Worm (Caenorhabditis elegans) whole organism, young adult: ENCODE results near the gene mes-6.

Experiments
- B0035.1 ChIP-seq: sonication (generic microtip); optimal IDR thresholded peaks from 2 replicates; lab custom pipeline; 2016; ENCODE audit warnings: missing genetic modification characterization, mild to moderate bottlenecking, missing compliant biosample characterization, missing genotype, missing genetic modification reagents
- F10E7.11 ChIP-seq: sonication (generic microtip); optimal IDR thresholded peaks from 2 replicates; lab custom pipeline; 2017; ENCODE audit warnings: mild to moderate bottlenecking, missing genetic modification characterization, moderate library complexity, missing compliant biosample characterization
- F55B11.4 ChIP-seq: sonication (generic microtip); optimal IDR thresholded peaks from 2 replicates; lab custom pipeline; 2016; ENCODE audit warnings: missing compliant biosample characterization, missing genetic modification characterization, borderline replicate concordance; ENCODE audit not compliant: insufficient read depth
- F57A8.1 ChIP-seq: fragments of 200-800 bp; sonication (Bioruptor generic); optimal IDR thresholded peaks from 2 replicates; lab custom pipeline; 2018; ENCODE audit warnings: mild to moderate bottlenecking, missing genetic modification characterization, moderate library complexity, missing compliant biosample characterization
- F57C9.4 ChIP-seq: sonication (generic microtip); optimal IDR thresholded peaks from 2 replicates; lab custom pipeline; 2017; ENCODE audit warnings: mild to moderate bottlenecking, missing genetic modification characterization, missing compliant biosample characterization
- T07F8.4 ChIP-seq: sonication (generic microtip); optimal IDR thresholded peaks from 2 replicates; lab custom pipeline; 2016; ENCODE audit warnings: mild to moderate bottlenecking, missing genetic modification characterization, moderate library complexity, missing compliant biosample characterization
- Y53G8AR.9 ChIP-seq: fragments of 200-800 bp; sonication (Bioruptor generic); conservative IDR thresholded peaks from 2 replicates; pipeline ENCODE4 v1.3.6; 2022; ENCODE audit warnings: missing genetic modification reagents, missing genetic modification characterization, missing compliant biosample characterization
- Y79H2A.3 ChIP-seq: fragments of 200-800 bp; sonication (Bioruptor generic); conservative IDR thresholded peaks from 2 replicates; pipeline ENCODE4 v1.3.6; 2022; ENCODE audit warnings: missing genetic modification reagents, missing genetic modification characterization, missing compliant biosample characterization
- Y95B8A.8 ChIP-seq: fragments of 200-800 bp; sonication (Bioruptor generic); IDR thresholded peaks from 2 replicates; pipeline ENCODE4 v1.3.6; 2022; ENCODE audit warnings: missing genetic modification reagents, missing genetic modification characterization, missing compliant biosample characterization
- ZK185.1 ChIP-seq: sonication (generic microtip); optimal IDR thresholded peaks from 2 replicates; lab custom pipeline; 2016; ENCODE audit warnings: mild to moderate bottlenecking, missing genetic modification characterization, missing compliant biosample characterization; ENCODE audit not compliant: poor library complexity, severe bottlenecking
- aptf-2 ChIP-seq: fragments of 200-800 bp; sonication (Bioruptor generic); conservative IDR thresholded peaks from 2 replicates; pipeline ENCODE4 v1.3.6; 2022; ENCODE audit warnings: missing genetic modification reagents, missing genetic modification characterization, missing compliant biosample characterization
- aptf-3 ChIP-seq: fragments of 200-800 bp; sonication (Bioruptor generic); IDR thresholded peaks from 2 replicates; pipeline ENCODE4 v1.3.6; 2022; ENCODE audit warnings: missing genetic modification characterization, missing compliant biosample characterization
- atf-7 ChIP-seq: sonication (generic microtip); optimal IDR thresholded peaks from 2 replicates; lab custom pipeline; 2017; ENCODE audit warnings: mild to moderate bottlenecking, missing genetic modification characterization, missing compliant biosample characterization
- athp-1 ChIP-seq: sonication (generic microtip); optimal IDR thresholded peaks from 2 replicates; lab custom pipeline; 2017; ENCODE audit warnings: mild to moderate bottlenecking, missing genetic modification characterization, missing compliant biosample characterization
- bed-1 ChIP-seq: fragments of 200-800 bp; sonication (Bioruptor generic); IDR thresholded peaks from 2 replicates; pipeline ENCODE4 v1.3.6; 2022; ENCODE audit warnings: missing genetic modification reagents, missing genetic modification characterization, missing compliant biosample characterization
- bed-2 ChIP-seq: fragments of 200-800 bp; sonication (Bioruptor generic); IDR thresholded peaks from 2 replicates; pipeline ENCODE4 v1.3.6; 2022; ENCODE audit warnings: missing genetic modification reagents, missing genetic modification characterization, missing compliant biosample characterization
- ccch-3 ChIP-seq: fragments of 200-800 bp; sonication (Bioruptor generic); optimal IDR thresholded peaks from 2 replicates; lab custom pipeline; 2018; ENCODE audit warnings: mild to moderate bottlenecking, missing genetic modification characterization, missing compliant biosample characterization
- cebp-1 ChIP-seq, 2 experiments: fragments of 200-800 bp in 1 of 2; sonication (Bioruptor generic) in 1 of 2; sonication (generic microtip) in 1 of 2; IDR thresholded peaks in 1 of 2; optimal IDR thresholded peaks in 1 of 2; 2 replicates each; pipeline versions ENCODE4 v1.3.6 to Lab custom; 2017 to 2022; ENCODE audit warnings: missing compliant biosample characterization in 2 of 2, missing genetic modification characterization in 2 of 2, mild to moderate bottlenecking in 1 of 2, missing genetic modification reagents in 1 of 2, moderate library complexity in 1 of 2
- ceh-100 ChIP-seq: fragments of 200-800 bp; sonication (Bioruptor generic); IDR thresholded peaks from 2 replicates; pipeline ENCODE4 v1.3.6; 2022; ENCODE audit warnings: missing genetic modification reagents, missing genetic modification characterization, missing compliant biosample characterization
- ceh-27 ChIP-seq: fragments of 200-800 bp; sonication (Bioruptor generic); optimal IDR thresholded peaks from 2 replicates; lab custom pipeline; 2018; ENCODE audit warnings: mild to moderate bottlenecking, missing genetic modification characterization, moderate library complexity, missing compliant biosample characterization
- dpl-1 ChIP-seq: fragments of 150-350 bp; optimal IDR thresholded peaks from 2 replicates; lab custom pipeline; 2014; ENCODE audit warnings: missing biosample characterization, missing genetic modification reagents, missing genetic modification characterization
- efl-1 ChIP-seq: fragments of 150-350 bp; optimal IDR thresholded peaks from 2 replicates; lab custom pipeline; 2014; ENCODE audit warnings: missing biosample characterization, missing genetic modification reagents, missing genetic modification characterization
- egl-18 ChIP-seq: fragments of 200-800 bp; sonication (Bioruptor generic); IDR thresholded peaks from 2 replicates; pipeline ENCODE4 v1.3.6; 2022; ENCODE audit warnings: missing genetic modification reagents, missing genetic modification characterization, missing compliant biosample characterization
- hsf-1 ChIP-seq: fragments of 200-800 bp; sonication (Bioruptor generic); IDR thresholded peaks from 2 replicates; pipeline ENCODE4 v1.3.6; 2022; ENCODE audit warnings: missing genetic modification reagents, missing genetic modification characterization, missing compliant biosample characterization
- lag-1 ChIP-seq: fragments of 200-800 bp; sonication (Bioruptor generic); IDR thresholded peaks from 2 replicates; pipeline ENCODE4 v1.3.6; 2022; ENCODE audit warnings: missing genetic modification reagents, missing genetic modification characterization, missing compliant biosample characterization
- let-607 ChIP-seq, 2 experiments: fragments of 200-800 bp in 1 of 2; sonication (Bioruptor generic) in 1 of 2; sonication (generic microtip) in 1 of 2; optimal IDR thresholded peaks; 2 replicates each; lab custom pipeline; 2016 to 2018; ENCODE audit warnings: mild to moderate bottlenecking in 2 of 2, missing compliant biosample characterization in 2 of 2, missing genetic modification characterization in 2 of 2, moderate library complexity in 2 of 2, missing genotype in 1 of 2
- lin-26 ChIP-seq: fragments of 200-800 bp; sonication (Bioruptor generic); IDR thresholded peaks from 2 replicates; pipeline ENCODE4 v1.3.6; 2022; ENCODE audit warnings: missing genetic modification reagents, missing genetic modification characterization, missing compliant biosample characterization
- lin-54 ChIP-seq: fragments of 200-800 bp; sonication (Bioruptor generic); optimal IDR thresholded peaks from 2 replicates; lab custom pipeline; 2018; ENCODE audit warnings: mild to moderate bottlenecking, missing genetic modification characterization, missing compliant biosample characterization
- mcd-1 ChIP-seq: fragments of 200-800 bp; sonication (Bioruptor generic); IDR thresholded peaks from 2 replicates; pipeline ENCODE4 v1.3.6; 2022; ENCODE audit warnings: missing genetic modification reagents, missing genetic modification characterization, missing compliant biosample characterization
- mes-4 ChIP-seq: sonication (generic microtip); optimal IDR thresholded peaks from 2 replicates; lab custom pipeline; 2016; ENCODE audit warnings: missing genotype, missing genetic modification characterization, missing compliant biosample characterization
- nfya-1 ChIP-seq: sonication (generic microtip); optimal IDR thresholded peaks from 2 replicates; lab custom pipeline; 2017; ENCODE audit warnings: antibody characterized with exemption, missing compliant biosample characterization, missing genetic modification characterization, borderline replicate concordance; ENCODE audit not compliant: insufficient read depth
- nfyb-1 ChIP-seq: fragments of 200-800 bp; sonication (Bioruptor generic); IDR thresholded peaks from 2 replicates; pipeline ENCODE4 v1.3.6; 2022; ENCODE audit warnings: missing genetic modification reagents, missing genetic modification characterization, missing compliant biosample characterization
- nhr-179 ChIP-seq: sonication (generic microtip); optimal IDR thresholded peaks from 2 replicates; lab custom pipeline; 2016; ENCODE audit warnings: mild to moderate bottlenecking, missing genetic modification characterization, missing compliant biosample characterization
- pbrm-1 ChIP-seq: fragments of 200-800 bp; sonication (Bioruptor generic); IDR thresholded peaks from 2 replicates; pipeline ENCODE4 v1.3.6; 2022; ENCODE audit warnings: missing genetic modification reagents, missing genetic modification characterization, missing compliant biosample characterization
- pha-4 ChIP-seq: fragments of 150-350 bp; sonication (generic microtip); optimal IDR thresholded peaks from 2 replicates; lab custom pipeline; 2014; ENCODE audit warnings: missing biosample characterization, missing genetic modification reagents, missing genetic modification characterization
- sea-2 ChIP-seq: fragments of 200-800 bp; sonication (Bioruptor generic); IDR thresholded peaks from 2 replicates; pipeline ENCODE4 v1.3.6; 2022; ENCODE audit warnings: missing genetic modification characterization, missing compliant biosample characterization
- snpc-3.4 ChIP-seq: sonication (generic microtip); optimal IDR thresholded peaks from 2 replicates; lab custom pipeline; 2017; ENCODE audit warnings: missing genetic modification characterization, mild to moderate bottlenecking, missing compliant biosample characterization, antibody characterized with exemption, moderate library complexity, missing genotype, missing genetic modification reagents
- snpc-4 ChIP-seq, 5 experiments: fragments of 150-350 bp in 1 of 5; sonication (generic microtip) in 4 of 5; optimal IDR thresholded peaks; 2 replicates each; lab custom pipeline; 2014 to 2018; ENCODE audit warnings: missing genetic modification characterization in 5 of 5, missing biosample characterization in 3 of 5, antibody characterized with exemption in 2 of 5, mild to moderate bottlenecking in 2 of 5, missing compliant biosample characterization in 2 of 5, missing genotype in 2 of 5, moderate library complexity in 2 of 5, missing genetic modification reagents in 1 of 5
- unc-130 ChIP-seq: sonication (generic microtip); optimal IDR thresholded peaks from 2 replicates; lab custom pipeline; 2016; ENCODE audit warnings: missing genetic modification reagents, missing genetic modification characterization, missing compliant biosample characterization
- unc-62 ChIP-seq: fragments of 150-350 bp; optimal IDR thresholded peaks from 2 replicates; lab custom pipeline; 2014; ENCODE audit warnings: missing biosample characterization, missing genetic modification reagents, missing genetic modification characterization
- xnd-1 ChIP-seq: sonication (generic microtip); optimal IDR thresholded peaks from 2 replicates; lab custom pipeline; 2016; ENCODE audit warnings: missing genotype, missing genetic modification reagents, missing genetic modification characterization, missing compliant biosample characterization
- ztf-18 ChIP-seq: sonication (generic microtip); optimal IDR thresholded peaks from 2 replicates; lab custom pipeline; 2016; ENCODE audit warnings: missing genotype, mild to moderate bottlenecking, missing genetic modification characterization, missing compliant biosample characterization
- ztf-25 ChIP-seq: fragments of 200-800 bp; sonication (Bioruptor generic); IDR thresholded peaks from 2 replicates; pipeline ENCODE4 v1.3.6; 2022; ENCODE audit warnings: missing genetic modification reagents, missing genetic modification characterization, missing compliant biosample characterization
- ztf-28 ChIP-seq: fragments of 200-800 bp; sonication (Bioruptor generic); IDR thresholded peaks from 2 replicates; pipeline ENCODE4 v1.3.6; 2022; ENCODE audit warnings: missing genetic modification reagents, missing genetic modification characterization, missing compliant biosample characterization

mes-6 gene

DNA sequence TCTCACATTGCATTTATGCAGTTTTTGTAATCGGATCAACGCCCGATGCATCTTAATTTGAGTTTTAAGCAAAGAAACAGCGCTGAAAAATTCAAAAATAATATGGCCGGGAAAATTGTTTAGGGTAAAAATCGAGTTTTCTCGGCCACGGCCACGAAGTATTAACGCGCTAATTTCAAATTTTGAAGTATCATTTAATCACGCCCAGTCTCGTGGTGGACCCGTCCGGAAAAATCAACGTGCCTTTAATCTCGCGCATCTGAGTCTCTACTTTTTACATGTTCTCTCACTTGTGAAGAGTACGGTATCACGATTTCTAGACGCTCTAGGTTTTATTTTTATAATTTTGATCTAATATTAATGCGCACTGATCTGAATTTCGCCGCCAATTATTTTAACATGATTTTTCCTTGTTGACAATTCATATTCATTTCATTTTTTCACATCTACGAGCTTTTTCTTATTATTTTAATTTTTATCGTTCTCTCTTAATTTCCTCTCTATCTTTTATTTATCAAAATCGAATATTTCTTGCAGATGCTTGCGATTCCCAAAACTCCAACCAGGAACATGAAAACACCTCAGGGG lies 12.2 kb upstream of the mes-6 start, which contains the start of the genes acdh-13 and mesp-1 (continued):
- TF ChIP-seq pbrm-1 (GFP tag; lab: Robert Waterston, UW) (peak; percentile 69; the same call in 1 of the 2 replicates), nfya-1 (no peak), athp-1 (peak; percentile 57), Y95B8A.8 (GFP tag; lab: Robert Waterston, UW) (peak; percentile 72; the same call in 1 of the 2 replicates), nfyb-1 (GFP tag; lab: Robert Waterston, UW) (peak; percentile 56; the same call in 1 of the 2 replicates), ztf-25 (GFP tag; lab: Robert Waterston, UW) (0 out of 2 replicates have a peak, but pooled peaks have one; percentile 44), lin-54 (GFP tag; lab: Kevin White, UChicago) (peak; percentile 95), atf-7 (tag; lab: Kevin White, UChicago) (no peak), snpc-3.4 (tag; lab: Kevin White, UChicago) (peak; percentile 81), mcd-1 (GFP tag; lab: Robert Waterston, UW) (peak; percentile 58), T07F8.4 (tag; lab: Kevin White, UChicago) (no peak), aptf-3 (GFP tag; lab: Robert Waterston, UW) (no peak), ztf-28 (peak; percentile 84), aptf-2 (GFP tag; lab: Robert Waterston, UW) (peak; percentile 45; the same call in 1 of the 2 replicates)

- TF ChIP-seq nhr-179 (tag; lab: Kevin White, UChicago) (no peak), bed-1 (GFP tag; lab: Robert Waterston, UW) (no peak), unc-130 (no peak), lin-54 (GFP tag; lab: Kevin White, UChicago) (peak; percentile 17), bed-2 (no peak), dpl-1 (GFP tag; lab: Kevin White, UChicago) (no peak), aptf-2 (GFP tag; lab: Robert Waterston, UW) (no peak), pbrm-1 (GFP tag; lab: Robert Waterston, UW) (peak; percentile 64; the same call in 1 of the 2 replicates), egl-18 (GFP tag; lab: Robert Waterston, UW) (no peak), let-607 (tag; optimal IDR thresholded peaks at IDR 0.05; lab: Kevin White, UChicago) (no peak), ccch-3 (GFP tag; lab: Kevin White, UChicago) (no peak), Y79H2A.3 (GFP tag; lab: Robert Waterston, UW) (peak; percentile 78; the same call in 1 of the 2 replicates), xnd-1 (no peak), F10E7.11 (tag; lab: Kevin White, UChicago) (no peak), F57C9.4 (tag; lab: Kevin White, UChicago) (no peak), F57A8.1 (GFP tag; lab: Kevin White, UChicago) (no peak), lag-1 (no peak), cebp-1 (GFP tag; IDR thresholded peaks at IDR 0.05; lab: Robert Waterston, UW) (no peak), cebp-1 (tag; optimal IDR thresholded peaks at IDR 0.05; lab: Kevin White, UChicago) (peak; percentile 13), ZK185.1 (tag; lab: Kevin White, UChicago) (no peak), B0035.1 (tag; lab: Kevin White, UChicago) (no peak), pha-4 (tag; lab: Kevin White, UChicago) (no peak), ceh-27 (GFP tag; lab: Kevin White, UChicago) (no peak), mes-4 (tag; lab: Kevin White, UChicago) (no peak), F55B11.4 (no peak), sea-2 (GFP tag; lab: Robert Waterston, UW) (no peak), athp-1 (no peak), ceh-100 (GFP tag; lab: Robert Waterston, UW) (no peak), unc-62 (GFP tag; lab: Kevin White, UChicago) (no peak), ztf-18 (no peak), efl-1 (GFP tag; lab: Kevin White, UChicago) (no peak), Y53G8AR.9 (GFP tag; lab: Robert Waterston, UW) (peak; percentile 82; the same call in 1 of the 2 replicates), snpc-4 (GFP tag; optimal IDR thresholded peaks at IDR 0.05; lab: Kevin White, UChicago) (no peak), snpc-4 (tag; optimal IDR thresholded peaks at IDR 0.05; lab: Kevin White, UChicago) (no peak), lin-26 (GFP tag; lab: Robert Waterston, UW) (peak; percentile 78), hsf-1 (GFP tag; lab: Robert Waterston, UW) (peak; percentile 85), T07F8.4 (tag; lab: Kevin White, UChicago) (no peak)
Measured at ce11 chrIV:8499956-8500355, 11.1 kb upstream of the mes-6 start.
